Worm (Caenorhabditis elegans) whole organism, L2 larva: ENCODE results near the gene cwf-19L2.

Experiments used
- C34F6.9 ChIP-seq: fragments of 150-350 bp; optimal IDR thresholded peaks from 2 replicates; lab custom pipeline; 2014; ENCODE audit warnings: missing biosample characterization, missing genetic modification characterization
- F13H6.1 ChIP-seq: sonication (generic microtip); optimal IDR thresholded peaks from 2 replicates; lab custom pipeline; 2016; ENCODE audit warnings: missing genetic modification characterization, missing compliant biosample characterization
- R02D3.7 ChIP-seq: fragments of 150-350 bp; optimal IDR thresholded peaks from 2 replicates; lab custom pipeline; 2014; ENCODE audit warnings: missing biosample characterization, missing genetic modification characterization
- ama-1 ChIP-seq: fragments of 150-350 bp; optimal IDR thresholded peaks from 2 replicates; lab custom pipeline; 2018; ENCODE audit warnings: inconsistent platforms
- crh-2 ChIP-seq: sonication (generic microtip); optimal IDR thresholded peaks from 2 replicates; lab custom pipeline; 2017; ENCODE audit warnings: missing biosample characterization, missing genetic modification characterization
- elt-3 ChIP-seq: sonication (generic microtip); optimal IDR thresholded peaks from 2 replicates; lab custom pipeline; 2017; ENCODE audit warnings: missing biosample characterization, missing genetic modification characterization
- lsy-2 ChIP-seq, 2 experiments: fragments of 150-350 bp in 1 of 2; sonication (generic microtip) in 1 of 2; optimal IDR thresholded peaks; 2 replicates each; lab custom pipeline; 2014 to 2017; ENCODE audit warnings: missing biosample characterization in 2 of 2, missing genetic modification characterization in 2 of 2
- mdl-1 ChIP-seq, 2 experiments: fragments of 150-350 bp in 1 of 2; sonication (generic microtip) in 1 of 2; optimal IDR thresholded peaks; 2 replicates each; lab custom pipeline; 2017; ENCODE audit warnings: missing biosample characterization in 2 of 2, missing genetic modification characterization in 2 of 2
- nhr-129 ChIP-seq: fragments of 150-350 bp; optimal IDR thresholded peaks from 2 replicates; lab custom pipeline; 2014; ENCODE audit warnings: missing biosample characterization, missing genetic modification characterization
- nhr-25 ChIP-seq: fragments of 150-350 bp; sonication (generic microtip); optimal IDR thresholded peaks from 3 replicates; lab custom pipeline; 2014; ENCODE audit warnings: missing biosample characterization, missing genetic modification characterization
- skn-1 ChIP-seq: sonication (generic microtip); optimal IDR thresholded peaks from 2 replicates; lab custom pipeline; 2017; ENCODE audit warnings: missing biosample characterization, missing genetic modification characterization
- sma-9 ChIP-seq, 2 experiments: fragments of 150-350 bp in 1 of 2; sonication (generic microtip) in 1 of 2; optimal IDR thresholded peaks; 2 replicates each; lab custom pipeline; 2014 to 2016; ENCODE audit warnings: missing genetic modification characterization in 2 of 2, mild to moderate bottlenecking in 1 of 2, missing biosample characterization in 1 of 2, missing compliant biosample characterization in 1 of 2, missing genetic modification reagents in 1 of 2, moderate library complexity in 1 of 2
- unc-55 ChIP-seq: fragments of 150-350 bp; sonication (generic microtip); optimal IDR thresholded peaks from 3 replicates; lab custom pipeline; 2014; ENCODE audit warnings: missing biosample characterization, missing genetic modification reagents, missing genetic modification characterization
- zag-1 ChIP-seq: fragments of 150-350 bp; optimal IDR thresholded peaks from 2 replicates; lab custom pipeline; 2014; ENCODE audit warnings: missing biosample characterization, missing genetic modification characterization

Gene cwf-19L2

DNA sequence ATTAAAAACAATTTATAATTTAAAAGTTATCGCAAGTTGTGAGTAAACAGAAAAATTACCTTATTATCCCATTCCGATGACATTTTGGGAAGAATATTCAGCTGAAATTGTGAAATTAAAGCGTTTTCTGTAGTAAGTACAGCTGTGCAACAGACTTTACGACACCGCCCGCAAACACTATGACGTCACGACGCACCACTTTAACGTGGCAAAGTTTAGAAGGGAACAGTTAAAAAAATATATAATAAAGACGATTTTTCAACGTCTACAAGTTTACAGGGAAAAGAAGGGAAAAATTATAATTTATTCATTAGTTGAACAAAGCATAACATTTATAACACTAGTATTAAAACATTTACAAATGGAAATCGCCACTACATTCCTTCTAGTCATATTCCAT is 60.4 kb downstream of the cwf-19L2 start, which contains the start of gene F08F8.9:
TSS of gene F08F8.9 (minus strand) at position 101 of the 400 bp plus-strand sequence.
- TF ChIP-seq ama-1 (lab: Kevin White, UChicago) (no peak), elt-3 (tag; lab: Kevin White, UChicago) (no peak), crh-2 (tag; lab: Kevin White, UChicago) (peak; percentile 8)

DNA sequence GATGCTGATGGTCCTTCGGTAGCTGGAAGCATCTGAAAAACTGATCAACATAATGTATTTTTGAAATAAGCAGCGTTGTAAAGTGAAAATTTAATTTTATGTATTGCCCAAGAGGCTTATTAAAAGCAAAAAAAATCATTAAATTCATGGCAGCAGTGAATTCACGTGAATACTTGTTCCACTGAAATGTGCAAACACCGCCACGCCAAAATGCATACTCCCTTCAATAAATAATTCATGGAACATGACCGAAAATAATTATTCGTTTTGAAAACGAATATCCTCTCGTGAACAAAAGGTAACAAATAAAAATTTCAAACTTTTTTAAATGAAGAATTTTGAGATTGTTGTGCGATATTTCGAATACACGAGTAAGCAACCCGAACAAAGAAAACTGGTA is 63.9 kb downstream of the cwf-19L2 start, which contains the start of gene F08F8.10:
TSS of gene F08F8.10 (minus strand) at position 38 of the 400 bp plus-strand sequence.
- peak; percentile 38 for TF ChIP-seq nhr-25 (tag; lab: Kevin White, UChicago)
- TF ChIP-seq nhr-129: peak; percentile 45
- peak; percentile 44 for TF ChIP-seq crh-2 (tag; lab: Kevin White, UChicago)
- TF ChIP-seq C34F6.9 (tag; lab: Kevin White, UChicago): peak; percentile 83
- peak; percentile 46 for TF ChIP-seq sma-9 (GFP tag; optimal IDR thresholded peaks at IDR 0.05; lab: Kevin White, UChicago)
- TF ChIP-seq sma-9 (tag; optimal IDR thresholded peaks at IDR 0.05; lab: Kevin White, UChicago): no peak
- no peak for TF ChIP-seq zag-1 (tag; lab: Kevin White, UChicago)
- TF ChIP-seq skn-1 (tag; lab: Kevin White, UChicago): no peak
- TF ChIP-seq mdl-1 (tag; optimal IDR thresholded peaks at IDR 0.05; lab: Kevin White, UChicago): no peak
- TF ChIP-seq lsy-2 (tag; optimal IDR thresholded peaks at IDR 0.05; lab: Kevin White, UChicago): peak in 1 of 2 experiments; percentile 62
- TF ChIP-seq F13H6.1: peak; percentile 0
- TF ChIP-seq unc-55: peak; percentile 57
- no peak for TF ChIP-seq R02D3.7 (tag; lab: Kevin White, UChicago)
- TF ChIP-seq, all 48 proteins: peak for 8
